Worm (Caenorhabditis elegans): Measurements from ENCODE around the gene srlf-24.

Gene srlf-24

ce11 chrIV:11067003-11067402 lies 38.6 kb downstream of the srlf-24 start, which contains the start of gene ttr-17:
Gene ttr-17, minus strand, starts transcription at chrIV:11067026.
- TF ChIP-seq ceh-18 (tag; optimal IDR thresholded peaks at IDR 0.05) (peak; percentile 51), hlh-15 (tag; optimal IDR thresholded peaks at IDR 0.05) (no peak)

DNA sequence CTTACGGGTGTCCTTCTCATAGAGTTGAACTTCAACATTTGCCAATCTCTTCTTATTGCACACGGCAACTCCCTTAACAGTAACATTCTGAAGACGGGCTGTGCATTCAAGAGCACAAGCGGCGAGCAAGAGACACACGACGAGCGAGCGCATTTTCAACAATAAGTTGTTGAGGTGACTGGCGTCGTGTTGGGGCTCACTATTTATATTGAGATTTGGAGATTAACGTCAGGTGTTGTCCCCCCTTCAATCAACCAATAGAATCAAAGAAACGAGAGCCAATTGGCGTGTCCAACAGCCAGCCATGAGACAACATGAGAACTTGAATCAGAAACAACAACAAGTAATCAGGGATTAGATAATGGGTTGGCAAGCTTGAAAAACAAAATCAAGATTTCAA lies 41.7 kb downstream of the srlf-24 start, which contains the start of gene ttr-16:
Gene ttr-16, minus strand, starts transcription at position 176 of the 400 bp plus-strand sequence.
- TF ChIP-seq ceh-18 (tag; optimal IDR thresholded peaks at IDR 0.05) (peak; percentile 30), pag-3 (tag; optimal IDR thresholded peaks at IDR 0.05; ENCODE audit: borderline replicate concordance) (no peak), pat-9 (tag; optimal IDR thresholded peaks at IDR 0.05) (no peak), rnt-1 (tag; optimal IDR thresholded peaks at IDR 0.05) (no peak), tbx-7 (tag; optimal IDR thresholded peaks at IDR 0.05) (no peak), hlh-8 (tag; optimal IDR thresholded peaks at IDR 0.05) (no peak), che-1 (tag; optimal IDR thresholded peaks at IDR 0.05) (no peak), unc-3 (GFP tag; conservative IDR thresholded peaks at IDR 0.05) (no peak), unc-3 (tag; optimal IDR thresholded peaks at IDR 0.05) (no peak), unc-55 (GFP tag; optimal IDR thresholded peaks at IDR 0.05) (peak; percentile 88), elt-2 (tag; optimal IDR thresholded peaks at IDR 0.05) (no peak), ceh-9 (tag; optimal IDR thresholded peaks at IDR 0.05) (no peak), ttx-3 (tag; optimal IDR thresholded peaks at IDR 0.05) (no peak), pqm-1 (tag; optimal IDR thresholded peaks at IDR 0.05) (no peak), ahr-1 (tag; optimal IDR thresholded peaks at IDR 0.05) (no peak), hlh-30 (tag; optimal IDR thresholded peaks at IDR 0.05; ENCODE audit: insufficient read depth) (no peak), pha-2 (tag; optimal IDR thresholded peaks at IDR 0.05) (no peak), hlh-6 (tag; optimal IDR thresholded peaks at IDR 0.05) (no peak), nfya-1 (tag; optimal IDR thresholded peaks at IDR 0.05) (peak; percentile 77), ceh-48 (tag; optimal IDR thresholded peaks at IDR 0.05) (no peak), gmeb-2 (tag; optimal IDR thresholded peaks at IDR 0.05) (no peak)

ce11 chrIV:11062984-11063613 lies 42.5 kb downstream of the srlf-24 start:
- TF ChIP-seq pha-2 (tag; optimal IDR thresholded peaks at IDR 0.05) = no peak
- no peak for TF ChIP-seq ceh-45 (GFP tag; IDR thresholded peaks at IDR 0.05)
- TF ChIP-seq ceh-9 (tag; optimal IDR thresholded peaks at IDR 0.05) = no peak
- TF ChIP-seq ceh-30 (tag; optimal IDR thresholded peaks at IDR 0.05) = no peak
- TF ChIP-seq hlh-13 (GFP tag; optimal IDR thresholded peaks at IDR 0.05) = no peak
- TF ChIP-seq ztf-16 (tag; optimal IDR thresholded peaks at IDR 0.05) = no peak

All from whole organism, late embryonic.